Fruit fly (Drosophila melanogaster): ENCODE results near the gene CG12521.
A peak's percentile ranks its signal among the peaks of the same experiment; 100 is the strongest.

CG12521 gene

DNA sequence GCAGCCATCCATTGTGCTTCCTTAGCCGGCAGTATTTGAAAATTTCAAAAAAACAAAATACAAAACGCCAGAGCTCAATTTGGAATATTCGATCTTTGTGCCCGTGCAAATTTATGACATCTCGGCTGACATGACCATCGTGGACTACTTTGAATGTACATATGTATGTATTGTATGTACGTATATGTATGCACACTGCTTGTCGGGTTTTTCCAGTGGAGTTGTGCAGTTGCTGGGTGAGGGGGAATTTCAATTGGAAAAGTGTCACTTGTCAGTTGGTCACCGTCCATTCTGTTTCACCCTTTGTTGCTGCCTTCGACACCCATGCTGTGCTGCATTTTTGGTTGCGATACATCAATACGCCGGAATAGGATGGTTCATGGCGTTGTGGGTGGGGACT is at the start of gene CG12521:
Gene CG12521 (minus strand): TSS at position 101 of the 400 bp plus-strand sequence.
- no peak for TF ChIP-seq CG12768 (GFP tag; optimal IDR thresholded peaks at IDR 0.05)
- peak; percentile 12 for TF ChIP-seq kay (GFP tag; ENCODE audit: borderline replicate concordance)

- TF ChIP-seq Clk (GFP tag; optimal IDR thresholded peaks at IDR 0.05) (no peak), pad (GFP tag; optimal IDR thresholded peaks at IDR 0.05) (no peak), CG7045 (GFP tag; optimal IDR thresholded peaks at IDR 0.05) (peak; percentile 17), CG11617 (GFP tag; optimal IDR thresholded peaks at IDR 0.05) (no peak)
Observed at dm6 chr3L:11896756-11897155, 49.2 kb upstream of the CG12521 start.

- TF ChIP-seq Clk (GFP tag; optimal IDR thresholded peaks at IDR 0.05) (no peak), Crg-1 (GFP tag; optimal IDR thresholded peaks at IDR 0.05) (no peak), CG33017 (tag; optimal IDR thresholded peaks at IDR 0.05) (no peak), tj (GFP tag; optimal IDR thresholded peaks at IDR 0.05) (no peak), cnc (optimal IDR thresholded peaks at IDR 0.05) (no peak), CG11617 (GFP tag; optimal IDR thresholded peaks at IDR 0.05) (no peak)
Observed at dm6 chr3L:11892766-11893165, 45.2 kb upstream of the CG12521 start.

DNA sequence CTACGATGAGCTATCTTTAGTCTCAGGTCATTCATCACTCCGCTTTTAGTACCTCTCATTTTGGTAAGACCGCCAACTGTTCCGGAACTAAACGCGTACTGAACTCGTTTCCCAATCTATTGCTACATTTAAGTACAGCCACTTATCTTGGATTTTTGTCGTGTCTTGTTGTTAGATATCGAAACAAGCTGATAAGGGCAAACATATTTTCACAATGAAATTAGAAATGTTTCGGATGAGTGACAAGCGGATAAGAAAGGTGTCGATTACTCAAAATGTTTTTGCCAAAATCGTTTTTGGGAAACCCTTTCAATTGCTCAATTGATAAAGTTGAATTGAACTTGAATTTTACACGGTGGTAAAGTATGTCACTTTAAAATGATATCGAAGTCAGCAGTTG is 41.3 kb upstream of the CG12521 start, which contains the start of gene CG5897:
Gene CG5897 (minus strand): TSS at position 101 of the 400 bp plus-strand sequence.
- no peak for TF ChIP-seq ovo (GFP tag; optimal IDR thresholded peaks at IDR 0.05)
- TF ChIP-seq CG7045 (GFP tag; optimal IDR thresholded peaks at IDR 0.05), result no peak
- no peak for TF ChIP-seq CG1620 (GFP tag; optimal IDR thresholded peaks at IDR 0.05)
- TF ChIP-seq CG5204 (GFP tag; optimal IDR thresholded peaks at IDR 0.05), result no peak
- no peak for TF ChIP-seq cnc (optimal IDR thresholded peaks at IDR 0.05)
- no peak for TF ChIP-seq tj (GFP tag; optimal IDR thresholded peaks at IDR 0.05)
- no peak for TF ChIP-seq CG11617 (GFP tag; optimal IDR thresholded peaks at IDR 0.05)
- TF ChIP-seq Crg-1 (GFP tag; optimal IDR thresholded peaks at IDR 0.05), result no peak
- TF ChIP-seq CG33017 (tag; optimal IDR thresholded peaks at IDR 0.05), result no peak
- TF ChIP-seq cic (GFP tag; optimal IDR thresholded peaks at IDR 0.05), result no peak

DNA sequence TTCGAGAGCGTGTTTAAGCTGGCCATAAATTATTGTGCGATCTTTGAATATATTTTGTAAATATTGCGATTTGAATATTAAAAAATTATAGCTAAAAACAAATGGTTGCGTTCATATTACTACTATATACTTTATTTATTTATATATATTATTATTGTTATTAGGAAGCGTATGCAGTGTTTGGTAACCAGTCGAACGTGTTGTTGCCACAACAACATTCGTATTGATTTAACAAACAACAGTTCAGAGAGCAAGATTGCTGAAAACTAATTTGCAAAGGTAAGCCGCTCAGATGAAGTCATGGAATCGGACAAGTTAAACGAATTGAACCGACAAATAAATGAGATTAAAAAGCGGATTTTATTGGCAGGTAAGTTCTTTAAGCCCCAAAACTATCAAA is 33.5 kb upstream of the CG12521 start, which contains the start of gene CCDC151:
Gene CCDC151 (plus strand): TSS at position 301 of the 400 bp plus-strand sequence.
- TF ChIP-seq CG12768 (GFP tag; optimal IDR thresholded peaks at IDR 0.05) (no peak), bab1 (GFP tag; optimal IDR thresholded peaks at IDR 0.05) (no peak), CG7045 (GFP tag; optimal IDR thresholded peaks at IDR 0.05) (no peak), tj (GFP tag; optimal IDR thresholded peaks at IDR 0.05) (no peak), CG7101 (tag; optimal IDR thresholded peaks at IDR 0.05) (no peak), CG14711 (tag; optimal IDR thresholded peaks at IDR 0.05) (no peak), kay (GFP tag; ENCODE audit: borderline replicate concordance) (no peak), toe (GFP tag; optimal IDR thresholded peaks at IDR 0.05) (no peak), CG1620 (GFP tag; optimal IDR thresholded peaks at IDR 0.05) (no peak), CG33017 (tag; optimal IDR thresholded peaks at IDR 0.05) (no peak), Clk (GFP tag; optimal IDR thresholded peaks at IDR 0.05) (no peak), CG11617 (GFP tag; optimal IDR thresholded peaks at IDR 0.05) (no peak), ovo (GFP tag; optimal IDR thresholded peaks at IDR 0.05) (no peak)

dm6 chr3L:11878815-11879214 is 31.2 kb upstream of the CG12521 start, which contains the start of gene Sprn:
TSS of gene Sprn (plus strand) at chr3L:11879115.
- TF ChIP-seq Clk (GFP tag; optimal IDR thresholded peaks at IDR 0.05) (no peak), CG1620 (GFP tag; optimal IDR thresholded peaks at IDR 0.05) (no peak), cnc (optimal IDR thresholded peaks at IDR 0.05) (no peak), toe (GFP tag; optimal IDR thresholded peaks at IDR 0.05) (no peak), CG11617 (GFP tag; optimal IDR thresholded peaks at IDR 0.05) (no peak), tj (GFP tag; optimal IDR thresholded peaks at IDR 0.05) (no peak), bab1 (GFP tag; optimal IDR thresholded peaks at IDR 0.05) (no peak)

DNA sequence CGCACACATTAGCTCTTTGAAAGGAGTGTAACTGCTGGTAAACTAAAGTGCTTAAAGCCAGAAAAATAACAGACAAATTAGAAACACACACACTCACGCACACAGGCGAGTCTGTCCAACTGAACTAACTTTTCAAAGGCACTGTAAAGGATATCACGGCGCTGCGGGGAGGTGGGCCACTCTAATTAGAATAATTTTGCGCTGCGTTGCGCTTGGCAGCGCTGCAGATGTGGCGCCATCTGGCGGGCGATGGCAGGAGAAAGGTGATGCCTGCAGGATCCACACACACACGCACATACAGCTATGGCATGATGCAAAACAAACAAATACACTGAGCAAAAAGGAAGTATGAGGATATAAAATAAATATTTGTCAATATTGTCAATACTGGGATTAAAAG is 28.4 kb upstream of the CG12521 start:
- TF ChIP-seq ovo (GFP tag; optimal IDR thresholded peaks at IDR 0.05), result no peak
- TF ChIP-seq CG14711 (tag; optimal IDR thresholded peaks at IDR 0.05), result no peak
- TF ChIP-seq CG1620 (GFP tag; optimal IDR thresholded peaks at IDR 0.05), result no peak
- TF ChIP-seq bab1 (GFP tag; optimal IDR thresholded peaks at IDR 0.05), result no peak
- no peak for TF ChIP-seq Mnt (GFP tag; optimal IDR thresholded peaks at IDR 0.05)
- no peak for TF ChIP-seq CG5204 (GFP tag; optimal IDR thresholded peaks at IDR 0.05)
- no peak for TF ChIP-seq CG11617 (GFP tag; optimal IDR thresholded peaks at IDR 0.05)
- TF ChIP-seq CG7045 (GFP tag; optimal IDR thresholded peaks at IDR 0.05), result no peak
- no peak for TF ChIP-seq kay (GFP tag; ENCODE audit: borderline replicate concordance)
- TF ChIP-seq CG12768 (GFP tag; optimal IDR thresholded peaks at IDR 0.05), result no peak
- no peak for TF ChIP-seq cnc (optimal IDR thresholded peaks at IDR 0.05)

- no peak for TF ChIP-seq cnc (optimal IDR thresholded peaks at IDR 0.05)
- no peak for TF ChIP-seq CG7101 (tag; optimal IDR thresholded peaks at IDR 0.05)
- no peak for TF ChIP-seq toe (GFP tag; optimal IDR thresholded peaks at IDR 0.05)
Observed at dm6 chr3L:11874758-11875157, 27.2 kb upstream of the CG12521 start.
